Worm (Caenorhabditis elegans): ENCODE data around the gene ZK381.2.

Gene ZK381.2

ce11 chrIV:7012214-7012613 is 46.9 kb downstream of the ZK381.2 start:
- TF ChIP-seq ztf-6 (GFP tag; IDR thresholded peaks at IDR 0.05) (no peak), madf-10 (tag; optimal IDR thresholded peaks at IDR 0.05) (no peak), sptf-2 (GFP tag; optimal IDR thresholded peaks at IDR 0.05) (no peak), hrde-1 (tag; optimal IDR thresholded peaks at IDR 0.05; ENCODE audit: borderline replicate concordance) (no peak), let-607 (tag; optimal IDR thresholded peaks at IDR 0.05) (no peak), F57A8.1 (GFP tag; optimal IDR thresholded peaks at IDR 0.05) (no peak), nfya-1 (tag; optimal IDR thresholded peaks at IDR 0.05; ENCODE audit: borderline replicate concordance, insufficient read depth) (no peak), B0035.1 (tag; optimal IDR thresholded peaks at IDR 0.05) (no peak)

- TF ChIP-seq zfh-2 (GFP tag; conservative IDR thresholded peaks at IDR 0.05) (peak; percentile 79), F57A8.1 (GFP tag; optimal IDR thresholded peaks at IDR 0.05) (no peak), rec-8 (tag; optimal IDR thresholded peaks at IDR 0.05) (no peak), snpc-3.4 (tag; optimal IDR thresholded peaks at IDR 0.05) (no peak), madf-10 (tag; optimal IDR thresholded peaks at IDR 0.05) (no peak), egrh-3 (GFP tag; IDR thresholded peaks at IDR 0.05) (peak; percentile 41; the same call in 1 of the 2 replicates), mcd-1 (GFP tag; IDR thresholded peaks at IDR 0.05) (no peak), snpc-4 (GFP tag; optimal IDR thresholded peaks at IDR 0.05) (no peak), snpc-4 (tag; optimal IDR thresholded peaks at IDR 0.05) (peak in 1 of 4 experiments; percentile 5), B0336.3 (GFP tag; IDR thresholded peaks at IDR 0.05) (no peak), Y56A3A.18 (GFP tag; IDR thresholded peaks at IDR 0.05) (no peak), dox-1 (GFP tag; IDR thresholded peaks at IDR 0.05) (no peak), egl-44 (GFP tag; IDR thresholded peaks at IDR 0.05) (no peak), sptf-2 (GFP tag; optimal IDR thresholded peaks at IDR 0.05) (no peak), sdz-38 (tag; optimal IDR thresholded peaks at IDR 0.05) (no peak), repo-1 (tag; optimal IDR thresholded peaks at IDR 0.05) (no peak), pha-4 (tag; optimal IDR thresholded peaks at IDR 0.05) (no peak), tlf-1 (GFP tag; optimal IDR thresholded peaks at IDR 0.05) (no peak), F52B5.7 (tag; optimal IDR thresholded peaks at IDR 0.05) (no peak)
These were observed 47.6 kb downstream of the ZK381.2 start for ce11 chrIV:7012731-7013445.

DNA sequence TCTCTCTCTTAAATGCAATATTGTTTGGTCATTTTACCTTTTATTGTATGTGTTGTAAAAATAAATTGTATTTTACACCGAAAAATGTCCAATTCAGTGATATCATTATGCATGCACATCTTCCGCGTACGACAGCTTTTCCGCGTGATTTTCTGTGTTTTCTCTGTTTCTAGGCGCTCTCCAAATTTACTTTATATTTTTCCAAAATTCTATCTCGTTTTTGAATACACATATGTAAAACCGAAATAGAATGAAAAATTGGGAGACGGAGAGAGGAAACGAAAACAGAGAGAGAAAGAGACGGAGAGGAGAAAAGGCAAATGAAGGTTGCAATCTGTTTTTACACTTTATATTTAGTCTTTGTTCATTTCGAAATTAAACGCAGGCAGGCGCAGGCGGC is 51.2 kb downstream of the ZK381.2 start:
- TF ChIP-seq mxl-1 (tag; optimal IDR thresholded peaks at IDR 0.05) (no peak), efl-1 (GFP tag; optimal IDR thresholded peaks at IDR 0.05) (no peak), madf-6 (GFP tag; IDR thresholded peaks at IDR 0.05) (no peak), F37B4.10 (GFP tag; IDR thresholded peaks at IDR 0.05) (no peak), hmg-1.2 (GFP tag; IDR thresholded peaks at IDR 0.05) (peak; percentile 41; the same call in 1 of the 2 replicates), ccch-3 (GFP tag; optimal IDR thresholded peaks at IDR 0.05) (no peak), somi-1 (GFP tag; optimal IDR thresholded peaks at IDR 0.05) (no peak), F10E7.11 (tag; optimal IDR thresholded peaks at IDR 0.05) (no peak), hlh-26 (GFP tag; conservative IDR thresholded peaks at IDR 0.05) (no peak), nhr-80 (tag; optimal IDR thresholded peaks at IDR 0.05) (peak; percentile 9), tbp1 (GFP tag; optimal IDR thresholded peaks at IDR 0.05) (no peak), cebp-2 (GFP tag; IDR thresholded peaks at IDR 0.05) (no peak), F55B11.4 (tag; optimal IDR thresholded peaks at IDR 0.05; ENCODE audit: borderline replicate concordance, insufficient read depth) (no peak), ceh-58 (GFP tag; IDR thresholded peaks at IDR 0.05) (no peak), bed-1 (GFP tag; IDR thresholded peaks at IDR 0.05) (no peak), madf-10 (tag; optimal IDR thresholded peaks at IDR 0.05) (no peak), cebp-1 (GFP tag; IDR thresholded peaks at IDR 0.05) (no peak), cebp-1 (tag; optimal IDR thresholded peaks at IDR 0.05) (peak; percentile 54), F23B12.7 (tag; optimal IDR thresholded peaks at IDR 0.05; ENCODE audit: insufficient read depth) (no peak)

All from whole organism, young adult.